Worm (Caenorhabditis elegans): Measurements from ENCODE around the gene best-23.

The best-23 gene

DNA sequence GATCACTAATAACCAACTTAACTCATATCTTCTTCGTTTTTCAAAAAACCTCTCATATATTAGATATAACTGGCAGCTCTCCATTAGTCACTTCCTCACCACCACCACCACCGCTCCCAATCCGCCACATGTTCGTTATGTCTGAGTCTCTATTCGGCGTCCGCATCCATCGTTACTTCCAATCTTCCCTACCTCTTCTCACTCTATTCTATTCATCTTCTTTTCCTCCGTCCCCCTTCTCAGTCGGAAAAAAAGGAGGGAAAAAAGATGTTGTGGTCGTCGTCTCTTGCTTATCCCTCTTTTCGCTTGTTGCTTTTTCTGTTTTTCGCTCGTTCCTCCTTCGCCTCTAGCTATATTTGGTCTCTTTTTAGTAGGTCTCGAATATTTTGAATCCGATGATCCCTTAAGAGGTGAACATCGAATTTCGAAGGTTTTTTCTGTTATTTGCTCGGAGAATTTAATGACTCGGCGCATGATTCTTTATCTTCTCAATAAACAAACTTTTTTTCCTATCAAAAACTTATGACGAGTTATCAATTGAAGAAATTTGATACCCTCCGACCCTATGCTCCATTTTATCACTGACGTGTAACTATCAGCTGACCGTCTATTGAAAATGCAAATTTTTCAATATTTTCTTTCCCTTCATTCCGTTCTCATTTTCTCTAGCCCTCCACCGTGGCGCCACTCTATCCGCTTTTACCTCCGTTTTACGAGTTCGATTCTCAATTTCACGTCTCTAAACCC is 15.3 kb downstream of the best-23 start (continued):
- TF ChIP-seq fos-1 (tag; optimal IDR thresholded peaks at IDR 0.05) (no peak), cey-2 (tag; optimal IDR thresholded peaks at IDR 0.05; ENCODE audit: borderline replicate concordance, insufficient read depth) (no peak), D1046.2 (GFP tag; IDR thresholded peaks at IDR 0.05) (no peak), lir-3 (tag; optimal IDR thresholded peaks at IDR 0.05) (no peak), arid-1 (GFP tag; conservative IDR thresholded peaks at IDR 0.05) (no peak), nhr-11 (tag; optimal IDR thresholded peaks at IDR 0.05) (no peak), ceh-44 (GFP tag; IDR thresholded peaks at IDR 0.05) (no peak), ctbp-1 (GFP tag; IDR thresholded peaks at IDR 0.05) (0 out of 2 replicates have a peak, but pooled peaks have one; percentile 40), ceh-82 (tag; optimal IDR thresholded peaks at IDR 0.05) (no peak), Y48G9A.11 (GFP tag; IDR thresholded peaks at IDR 0.05) (no peak), ZK546.5 (tag; optimal IDR thresholded peaks at IDR 0.05) (no peak), mes-2 (tag; optimal IDR thresholded peaks at IDR 0.05; ENCODE audit: poor library complexity, severe bottlenecking) (peak; percentile 68), hmg-1.1 (GFP tag; IDR thresholded peaks at IDR 0.05) (peak; percentile 70), nhr-111 (GFP tag; optimal IDR thresholded peaks at IDR 0.05) (no peak), lin-15B (tag; optimal IDR thresholded peaks at IDR 0.05) (no peak), unc-130 (GFP tag; optimal IDR thresholded peaks at IDR 0.05) (no peak), Y105C5A.15 (GFP tag; IDR thresholded peaks at IDR 0.05) (no peak), mep-1 (tag; optimal IDR thresholded peaks at IDR 0.05) (peak; percentile 2), nhr-6 (tag; optimal IDR thresholded peaks at IDR 0.05) (no peak), nhr-48 (tag; optimal IDR thresholded peaks at IDR 0.05) (no peak), lin-29 (GFP tag; IDR thresholded peaks at IDR 0.05) (no peak), ztf-11 (tag; optimal IDR thresholded peaks at IDR 0.05) (no peak), dmd-9 (GFP tag; IDR thresholded peaks at IDR 0.05) (no peak), pha-4 (GFP tag; IDR thresholded peaks at IDR 0.05) (no peak), pha-4 (tag; optimal IDR thresholded peaks at IDR 0.05) (no peak), spr-3 (GFP tag; optimal IDR thresholded peaks at IDR 0.05) (no peak), zag-1 (tag; optimal IDR thresholded peaks at IDR 0.05) (no peak), ama-1 (optimal IDR thresholded peaks at IDR 0.05) (no peak), hif-1 (tag; optimal IDR thresholded peaks at IDR 0.05) (no peak), R02D3.7 (tag; optimal IDR thresholded peaks at IDR 0.05) (no peak), daf-19 (GFP tag; conservative IDR thresholded peaks at IDR 0.05) (peak; percentile 61; the same call in 1 of the 2 replicates), zip-2 (tag; optimal IDR thresholded peaks at IDR 0.05) (no peak), nhr-76 (tag; optimal IDR thresholded peaks at IDR 0.05) (no peak), duxl-1 (tag; optimal IDR thresholded peaks at IDR 0.05; ENCODE audit: poor library complexity) (no peak), dmd-8 (GFP tag; IDR thresholded peaks at IDR 0.05) (no peak), daf-16 (GFP tag; optimal IDR thresholded peaks at IDR 0.05) (no peak), daf-16 (tag; optimal IDR thresholded peaks at IDR 0.05) (peak; percentile 84), dpl-1 (GFP tag; optimal IDR thresholded peaks at IDR 0.05) (no peak), lsy-2 (tag; optimal IDR thresholded peaks at IDR 0.05) (peak; percentile 27 to 57), saeg-2 (GFP tag; IDR thresholded peaks at IDR 0.05) (no peak), php-3 (GFP tag; IDR thresholded peaks at IDR 0.05) (peak; percentile 75; the same call in 1 of the 2 replicates), vab-7 (GFP tag; IDR thresholded peaks at IDR 0.05) (no peak), lim-7 (GFP tag; IDR thresholded peaks at IDR 0.05) (no peak), lin-38 (GFP tag; IDR thresholded peaks at IDR 0.05) (no peak), attf-4 (tag; optimal IDR thresholded peaks at IDR 0.05) (no peak), F10B5.3 (tag; optimal IDR thresholded peaks at IDR 0.05) (no peak), egl-43 (GFP tag; IDR thresholded peaks at IDR 0.05) (peak; percentile 60), nhr-77 (tag; optimal IDR thresholded peaks at IDR 0.05) (peak; percentile 14), F44E2.7 (GFP tag; IDR thresholded peaks at IDR 0.05) (no peak), ceh-32 (tag; optimal IDR thresholded peaks at IDR 0.05; ENCODE audit: poor library complexity) (no peak), ces-1 (GFP tag; optimal IDR thresholded peaks at IDR 0.05) (no peak)
